Worm (Caenorhabditis elegans) whole organism, L4 larva: ENCODE data around the gene F19C6.5.

ENCODE experiments used
- F10B5.3 ChIP-seq: sonication (generic microtip); optimal IDR thresholded peaks from 2 replicates; lab custom pipeline; 2016; ENCODE audit warnings: mild to moderate bottlenecking, missing genetic modification characterization, missing compliant biosample characterization
- F26F4.8 ChIP-seq: fragments of 200-800 bp; sonication (Bioruptor generic); conservative IDR thresholded peaks from 2 replicates; pipeline ENCODE4 v1.3.6; 2022; ENCODE audit warnings: missing genetic modification characterization, missing compliant biosample characterization
- F37D6.2 ChIP-seq: sonication (generic microtip); optimal IDR thresholded peaks from 2 replicates; lab custom pipeline; 2016; ENCODE audit warnings: mild to moderate bottlenecking, missing genetic modification characterization, missing compliant biosample characterization
- F49E8.2 ChIP-seq: sonication (generic microtip); optimal IDR thresholded peaks from 2 replicates; lab custom pipeline; 2016; ENCODE audit warnings: missing compliant biosample characterization, mild to moderate bottlenecking, missing genetic modification characterization, borderline replicate concordance
- Y48G9A.11 ChIP-seq: fragments of 200-800 bp; sonication (Bioruptor generic); IDR thresholded peaks from 2 replicates; pipeline ENCODE4 v1.3.6; 2022; ENCODE audit warnings: missing genetic modification reagents, missing genetic modification characterization, missing compliant biosample characterization
- Y5F2A.4 ChIP-seq: fragments of 200-800 bp; sonication (Bioruptor generic); optimal IDR thresholded peaks from 2 replicates; lab custom pipeline; 2018; ENCODE audit warnings: mild to moderate bottlenecking, missing genetic modification characterization, missing compliant biosample characterization
- Y75B8A.6 ChIP-seq: fragments of 200-800 bp; sonication (Bioruptor generic); IDR thresholded peaks from 2 replicates; pipeline ENCODE4 v1.3.6; 2022; ENCODE audit warnings: missing genetic modification reagents, missing genetic modification characterization, missing compliant biosample characterization
- ZK546.5 ChIP-seq, 2 experiments: sonication (generic microtip); optimal IDR thresholded peaks; 2 replicates each; lab custom pipeline; 2017; ENCODE audit warnings: missing biosample characterization in 2 of 2, missing genetic modification characterization in 2 of 2
- ama-1 ChIP-seq: fragments of 150-350 bp; optimal IDR thresholded peaks from 2 replicates; lab custom pipeline; 2014; ENCODE audit warnings: inconsistent platforms, mixed read lengths
- arid-1 ChIP-seq: fragments of 200-800 bp; sonication (Bioruptor generic); conservative IDR thresholded peaks from 2 replicates; pipeline ENCODE4 v1.3.6; 2022; ENCODE audit warnings: missing genetic modification reagents, missing genetic modification characterization, missing compliant biosample characterization
- ceh-82 ChIP-seq: sonication (generic microtip); optimal IDR thresholded peaks from 2 replicates; lab custom pipeline; 2017; ENCODE audit warnings: missing biosample characterization, missing genetic modification characterization
- cey-2 ChIP-seq: sonication (generic microtip); optimal IDR thresholded peaks from 3 replicates; lab custom pipeline; 2017; ENCODE audit warnings: missing genetic modification characterization, mild to moderate bottlenecking, missing compliant biosample characterization, antibody characterized with exemption, borderline replicate concordance; ENCODE audit not compliant: insufficient read depth
- ctbp-1 ChIP-seq: fragments of 200-800 bp; sonication (Bioruptor generic); IDR thresholded peaks from 2 replicates; pipeline ENCODE4 v1.3.6; 2022; ENCODE audit warnings: missing genetic modification reagents, missing genetic modification characterization, missing compliant biosample characterization
- daf-12 ChIP-seq: fragments of 150-350 bp; optimal IDR thresholded peaks from 2 replicates; lab custom pipeline; 2014; ENCODE audit warnings: missing biosample characterization, missing genetic modification reagents, missing genetic modification characterization
- daf-16 ChIP-seq, 3 experiments: sonication (generic microtip); optimal IDR thresholded peaks; 2 replicates each; lab custom pipeline; 2016 to 2017; ENCODE audit warnings: missing genetic modification characterization in 3 of 3, missing genetic modification reagents in 3 of 3, mild to moderate bottlenecking in 2 of 3, missing compliant biosample characterization in 2 of 3, missing biosample characterization in 1 of 3, moderate library complexity in 1 of 3
- dmd-6 ChIP-seq: fragments of 200-800 bp; sonication (Bioruptor generic); IDR thresholded peaks from 2 replicates; pipeline ENCODE4 v1.3.6; 2022; ENCODE audit warnings: missing genetic modification reagents, missing genetic modification characterization, missing compliant biosample characterization
- dmd-9 ChIP-seq: fragments of 200-800 bp; sonication (Bioruptor generic); IDR thresholded peaks from 2 replicates; pipeline ENCODE4 v1.3.6; 2022; ENCODE audit warnings: missing genetic modification reagents, missing genetic modification characterization, missing compliant biosample characterization
- duxl-1 ChIP-seq: sonication (generic microtip); optimal IDR thresholded peaks from 2 replicates; lab custom pipeline; 2016; ENCODE audit warnings: mild to moderate bottlenecking, missing genetic modification characterization, moderate library complexity, missing compliant biosample characterization; ENCODE audit not compliant: poor library complexity
- dve-1 ChIP-seq: sonication (generic microtip); optimal IDR thresholded peaks from 2 replicates; lab custom pipeline; 2017; ENCODE audit warnings: antibody characterized with exemption, mild to moderate bottlenecking, missing genetic modification characterization, missing compliant biosample characterization; ENCODE audit not compliant: insufficient read depth
- fkh-10 ChIP-seq: fragments of 150-350 bp; optimal IDR thresholded peaks from 2 replicates; lab custom pipeline; 2014; ENCODE audit warnings: missing biosample characterization, missing genetic modification reagents, missing genetic modification characterization
- hif-1 ChIP-seq, 2 experiments: sonication (generic microtip); optimal IDR thresholded peaks; 2 replicates each; lab custom pipeline; 2016 to 2017; ENCODE audit warnings: missing compliant biosample characterization in 2 of 2, missing genetic modification characterization in 2 of 2, missing genetic modification reagents in 2 of 2, missing genotype in 2 of 2, mild to moderate bottlenecking in 1 of 2
- hmg-1.1 ChIP-seq: fragments of 200-800 bp; sonication (Bioruptor generic); IDR thresholded peaks from 2 replicates; pipeline ENCODE4 v1.3.6; 2022; ENCODE audit warnings: missing genetic modification reagents, missing genetic modification characterization, missing compliant biosample characterization
- lin-38 ChIP-seq: fragments of 200-800 bp; sonication (Bioruptor generic); IDR thresholded peaks from 2 replicates; pipeline ENCODE4 v1.3.6; 2022; ENCODE audit warnings: missing genetic modification reagents, missing genetic modification characterization, missing compliant biosample characterization
- lin-39 ChIP-seq: fragments of 150-350 bp; optimal IDR thresholded peaks from 2 replicates; lab custom pipeline; 2014; ENCODE audit warnings: missing biosample characterization, missing genetic modification reagents, missing genetic modification characterization
- madf-9 ChIP-seq: fragments of 200-800 bp; sonication (Bioruptor generic); conservative IDR thresholded peaks from 2 replicates; pipeline ENCODE4 v1.3.6; 2022; ENCODE audit warnings: missing genetic modification reagents, missing genetic modification characterization, missing compliant biosample characterization
- mdl-1 ChIP-seq, 2 experiments: fragments of 150-350 bp in 1 of 2; sonication (generic microtip) in 1 of 2; optimal IDR thresholded peaks; 2 replicates each; lab custom pipeline; 2014 to 2017; ENCODE audit warnings: missing biosample characterization in 2 of 2, missing genetic modification characterization in 2 of 2
- mdt-29 ChIP-seq: fragments of 200-800 bp; sonication (Bioruptor generic); IDR thresholded peaks from 2 replicates; pipeline ENCODE4 v1.3.6; 2022; ENCODE audit warnings: missing genetic modification reagents, missing genetic modification characterization, missing compliant biosample characterization
- mes-2 ChIP-seq: sonication (generic microtip); optimal IDR thresholded peaks from 2 replicates; lab custom pipeline; 2016; ENCODE audit warnings: missing genotype, mild to moderate bottlenecking, missing genetic modification characterization, missing compliant biosample characterization; ENCODE audit not compliant: poor library complexity, severe bottlenecking
- mxl-2 ChIP-seq: fragments of 200-800 bp; sonication (Bioruptor generic); conservative IDR thresholded peaks from 2 replicates; pipeline ENCODE4 v1.3.6; 2022; ENCODE audit warnings: missing genetic modification reagents, missing genetic modification characterization, missing compliant biosample characterization
- nhr-111 ChIP-seq: fragments of 200-800 bp; sonication (Bioruptor generic); optimal IDR thresholded peaks from 2 replicates; lab custom pipeline; 2018; ENCODE audit warnings: mild to moderate bottlenecking, missing genetic modification characterization, missing compliant biosample characterization
- nhr-25 ChIP-seq: sonication (generic microtip); optimal IDR thresholded peaks from 2 replicates; lab custom pipeline; 2017; ENCODE audit warnings: missing genetic modification characterization, mild to moderate bottlenecking, missing compliant biosample characterization, antibody characterized with exemption, moderate library complexity, borderline replicate concordance; ENCODE audit not compliant: insufficient read depth
- nhr-28 ChIP-seq: fragments of 150-350 bp; optimal IDR thresholded peaks from 2 replicates; lab custom pipeline; 2014; ENCODE audit warnings: missing biosample characterization, missing genetic modification characterization
- nhr-42 ChIP-seq: fragments of 200-800 bp; sonication (Bioruptor generic); IDR thresholded peaks from 2 replicates; pipeline ENCODE4 v1.3.6; 2022; ENCODE audit warnings: missing genetic modification characterization, missing compliant biosample characterization
- nhr-48 ChIP-seq: sonication (generic microtip); optimal IDR thresholded peaks from 2 replicates; lab custom pipeline; 2016; ENCODE audit warnings: mild to moderate bottlenecking, missing genetic modification characterization, missing compliant biosample characterization
- nhr-76 ChIP-seq: fragments of 150-350 bp; optimal IDR thresholded peaks from 2 replicates; lab custom pipeline; 2014; ENCODE audit warnings: missing biosample characterization, missing genetic modification characterization
- pha-4 ChIP-seq, 2 experiments: fragments of 150-350 bp in 1 of 2; fragments of 200-800 bp in 1 of 2; sonication (Bioruptor generic) in 1 of 2; IDR thresholded peaks in 1 of 2; optimal IDR thresholded peaks in 1 of 2; 2 replicates each; pipeline versions ENCODE4 v1.3.6 to Lab custom; 2014 to 2022; ENCODE audit warnings: missing genetic modification characterization in 2 of 2, missing genetic modification reagents in 2 of 2, missing biosample characterization in 1 of 2, missing compliant biosample characterization in 1 of 2
- php-3 ChIP-seq: fragments of 200-800 bp; sonication (Bioruptor generic); IDR thresholded peaks from 2 replicates; pipeline ENCODE4 v1.3.6; 2022; ENCODE audit warnings: missing genetic modification reagents, missing genetic modification characterization, missing compliant biosample characterization
- saeg-2 ChIP-seq: fragments of 200-800 bp; sonication (Bioruptor generic); IDR thresholded peaks from 2 replicates; pipeline ENCODE4 v1.3.6; 2022; ENCODE audit warnings: missing genetic modification reagents, missing genetic modification characterization, missing compliant biosample characterization
- sdz-12 ChIP-seq: fragments of 200-800 bp; sonication (Bioruptor generic); optimal IDR thresholded peaks from 2 replicates; lab custom pipeline; 2018; ENCODE audit warnings: mild to moderate bottlenecking, missing genetic modification characterization, missing compliant biosample characterization
- skn-1 ChIP-seq: fragments of 150-350 bp; optimal IDR thresholded peaks from 2 replicates; lab custom pipeline; 2014; ENCODE audit warnings: missing biosample characterization, missing genetic modification characterization
- snpc-4 ChIP-seq: fragments of 150-350 bp; optimal IDR thresholded peaks from 2 replicates; lab custom pipeline; 2014; ENCODE audit warnings: missing biosample characterization, missing genetic modification characterization
- spr-3 ChIP-seq: fragments of 200-800 bp; sonication (Bioruptor generic); optimal IDR thresholded peaks from 2 replicates; lab custom pipeline; 2018; ENCODE audit warnings: mild to moderate bottlenecking, missing genetic modification characterization, missing compliant biosample characterization
- unc-39 ChIP-seq: sonication (generic microtip); optimal IDR thresholded peaks from 2 replicates; lab custom pipeline; 2017; ENCODE audit warnings: missing biosample characterization, missing genetic modification characterization
- vab-7 ChIP-seq: fragments of 200-800 bp; sonication (Bioruptor generic); IDR thresholded peaks from 2 replicates; pipeline ENCODE4 v1.3.6; 2022; ENCODE audit warnings: missing genetic modification reagents, missing genetic modification characterization, missing compliant biosample characterization
- zag-1 ChIP-seq: fragments of 150-350 bp; optimal IDR thresholded peaks from 2 replicates; lab custom pipeline; 2014; ENCODE audit warnings: missing biosample characterization, missing genetic modification characterization
- zfp-3 ChIP-seq: fragments of 200-800 bp; sonication (Bioruptor generic); conservative IDR thresholded peaks from 2 replicates; pipeline ENCODE4 v1.3.6; 2022; ENCODE audit warnings: missing genetic modification reagents, missing genetic modification characterization, missing compliant biosample characterization
- zip-11 ChIP-seq: fragments of 200-800 bp; sonication (Bioruptor generic); IDR thresholded peaks from 2 replicates; pipeline ENCODE4 v1.3.6; 2022; ENCODE audit warnings: missing genetic modification characterization, missing compliant biosample characterization
- ztf-7 ChIP-seq: fragments of 150-350 bp; optimal IDR thresholded peaks from 2 replicates; lab custom pipeline; 2014; ENCODE audit warnings: missing biosample characterization, missing genetic modification characterization

Gene F19C6.5

ce11 chrX:9958561-9958960 is 26.2 kb downstream of the F19C6.5 start, which contains the start of gene ZC506.1 (continued):
- peak; percentile 99 for TF ChIP-seq lin-38 (GFP tag; lab: Robert Waterston, UW)
- TF ChIP-seq daf-16 (GFP tag; optimal IDR thresholded peaks at IDR 0.05; lab: Kevin White, UChicago), result peak; percentile 43 to 67
- TF ChIP-seq daf-16 (tag; optimal IDR thresholded peaks at IDR 0.05; lab: Kevin White, UChicago), result peak; percentile 87
- TF ChIP-seq cey-2, result no peak
- no peak for TF ChIP-seq snpc-4 (tag; lab: Kevin White, UChicago)
- TF ChIP-seq sdz-12 (GFP tag; lab: Kevin White, UChicago), result no peak
- TF ChIP-seq duxl-1 (tag; lab: Kevin White, UChicago), result peak; percentile 58
- TF ChIP-seq Y5F2A.4 (GFP tag; lab: Kevin White, UChicago), result no peak
- peak; percentile 87 for TF ChIP-seq nhr-48
- TF ChIP-seq pha-4 (GFP tag; IDR thresholded peaks at IDR 0.05; lab: Robert Waterston, UW), result no peak
- peak; percentile 85 for TF ChIP-seq pha-4 (tag; optimal IDR thresholded peaks at IDR 0.05; lab: Kevin White, UChicago)
- peak; percentile 54 for TF ChIP-seq fkh-10 (GFP tag; lab: Kevin White, UChicago)
- peak; percentile 90 for TF ChIP-seq nhr-25
- peak; percentile 66 for TF ChIP-seq vab-7 (GFP tag; lab: Robert Waterston, UW)
- peak; percentile 74; the same call in 1 of the 2 replicates for TF ChIP-seq mxl-2 (GFP tag; lab: Robert Waterston, UW)
- peak; percentile 67; the same call in 1 of the 2 replicates for TF ChIP-seq dmd-9 (GFP tag; lab: Robert Waterston, UW)
- TF ChIP-seq php-3, result peak; percentile 64
- peak; percentile 32 to 91 for TF ChIP-seq hif-1 (tag; optimal IDR thresholded peaks at IDR 0.05; lab: Kevin White, UChicago)
- no peak for TF ChIP-seq daf-12 (tag; lab: Kevin White, UChicago)
- TF ChIP-seq madf-9 (GFP tag; lab: Robert Waterston, UW), result peak; percentile 55
- TF ChIP-seq ctbp-1 (GFP tag; lab: Robert Waterston, UW), result peak; percentile 92
- TF ChIP-seq nhr-42, result peak; percentile 89
- TF ChIP-seq F37D6.2 (tag; lab: Kevin White, UChicago), result peak; percentile 83
- no peak for TF ChIP-seq unc-39 (tag; lab: Kevin White, UChicago)
- TF ChIP-seq ceh-82 (tag; lab: Kevin White, UChicago), result no peak
- no peak for TF ChIP-seq F49E8.2
- TF ChIP-seq dve-1 (tag; lab: Kevin White, UChicago), result peak; percentile 98
- no peak for TF ChIP-seq zip-11 (GFP tag; lab: Robert Waterston, UW)
- peak; percentile 65 for TF ChIP-seq F10B5.3 (tag; lab: Kevin White, UChicago)
- TF ChIP-seq dmd-6 (GFP tag; lab: Robert Waterston, UW), result peak; percentile 89
- peak; percentile 93 for TF ChIP-seq mes-2
- TF ChIP-seq F26F4.8, result no peak
- TF ChIP-seq mdl-1 (tag; optimal IDR thresholded peaks at IDR 0.05; lab: Kevin White, UChicago), result peak; percentile 75 to 92
- peak; percentile 93 for TF ChIP-seq nhr-28 (tag; lab: Kevin White, UChicago)
- peak; percentile 79 for TF ChIP-seq zfp-3 (GFP tag; lab: Robert Waterston, UW)
- TF ChIP-seq lin-39 (tag; lab: Kevin White, UChicago), result no peak
- peak; percentile 86 for TF ChIP-seq ztf-7
- no peak for TF ChIP-seq Y48G9A.11 (GFP tag; lab: Robert Waterston, UW)
- no peak for TF ChIP-seq zag-1 (tag; lab: Kevin White, UChicago)
- peak; percentile 34 for TF ChIP-seq ama-1
- peak; percentile 97 for TF ChIP-seq hmg-1.1 (GFP tag; lab: Robert Waterston, UW)
- TF ChIP-seq skn-1, result no peak
- TF ChIP-seq arid-1, result peak; percentile 67
- peak; percentile 68; the same call in 1 of the 2 replicates for TF ChIP-seq saeg-2
- peak; percentile 58; the same call in 1 of the 2 replicates for TF ChIP-seq mdt-29 (GFP tag; lab: Robert Waterston, UW)
- peak; percentile 64; the same call in 1 of the 2 replicates for TF ChIP-seq Y75B8A.6
- TF ChIP-seq spr-3 (GFP tag; lab: Kevin White, UChicago), result peak; percentile 73
- TF ChIP-seq nhr-111 (GFP tag; lab: Kevin White, UChicago), result no peak
- peak; percentile 51 for TF ChIP-seq nhr-76
- TF ChIP-seq ZK546.5 (tag; optimal IDR thresholded peaks at IDR 0.05; lab: Kevin White, UChicago), result peak in 1 of 2 experiments; percentile 12
